Fruit fly (Drosophila melanogaster): ENCODE results near the gene CG43155.

The CG43155 gene

DNA sequence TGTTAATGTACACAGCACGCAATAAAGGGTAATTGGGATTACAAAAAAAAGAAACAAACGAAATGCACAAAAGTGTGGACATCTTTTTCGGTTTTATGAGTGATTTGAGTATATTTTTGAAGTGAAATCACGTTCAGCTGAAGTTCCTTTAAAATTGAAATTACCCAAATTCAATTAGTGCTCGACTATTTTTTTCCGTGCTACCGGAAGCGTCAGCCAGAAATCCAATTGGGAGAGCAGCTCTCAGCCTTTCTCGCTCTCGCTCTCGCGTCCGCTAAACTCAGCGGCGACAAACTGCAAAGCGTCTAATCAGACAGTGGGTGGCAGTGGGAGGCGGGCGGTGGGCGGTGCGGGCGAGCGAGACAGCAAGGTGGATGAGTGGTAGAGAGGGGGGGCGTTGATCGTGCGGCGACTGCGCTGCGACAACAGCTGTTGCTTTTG lies 36.3 kb upstream of the CG43155 start (continued):
- TF ChIP-seq peb (GFP tag; IDR thresholded peaks at IDR 0.05) (peak; percentile 53; the same call in 1 of the 2 replicates), pb (GFP tag; optimal IDR thresholded peaks at IDR 0.05) (peak; percentile 90), CG14860 (GFP tag; IDR thresholded peaks at IDR 0.05; ENCODE audit: partially characterized antibody) (no peak), CG11398 (GFP tag; optimal IDR thresholded peaks at IDR 0.05) (peak; percentile 85), kay (GFP tag; optimal IDR thresholded peaks at IDR 0.05) (peak; percentile 70), CG1792 (GFP tag; optimal IDR thresholded peaks at IDR 0.05) (peak; percentile 86), CG13424 (tag; optimal IDR thresholded peaks at IDR 0.05) (peak; percentile 89), ems (GFP tag; optimal IDR thresholded peaks at IDR 0.05) (peak; percentile 91), ATbp (GFP tag; optimal IDR thresholded peaks at IDR 0.05) (peak; percentile 83), Nf-YA (GFP tag; IDR thresholded peaks at IDR 0.05) (peak; percentile 80), CG13296 (GFP tag; optimal IDR thresholded peaks at IDR 0.05) (peak; percentile 89), CG4730 (GFP tag; IDR thresholded peaks at IDR 0.05) (peak; percentile 80), Dad (GFP tag; optimal IDR thresholded peaks at IDR 0.05) (peak; percentile 88), unc-4 (GFP tag; IDR thresholded peaks at IDR 0.05; ENCODE audit: partially characterized antibody) (no peak), lmd (GFP tag; IDR thresholded peaks at IDR 0.05) (peak; percentile 92), BtbVII (GFP tag; optimal IDR thresholded peaks at IDR 0.05) (peak; percentile 92), Max (GFP tag; optimal IDR thresholded peaks at IDR 0.05) (peak; percentile 83), CG3847 (GFP tag; IDR thresholded peaks at IDR 0.05) (peak; percentile 91), Tbp (GFP tag; optimal IDR thresholded peaks at IDR 0.05) (no peak), pum (GFP tag; optimal IDR thresholded peaks at IDR 0.05) (peak; percentile 70), CkIIα-i1 (GFP tag; IDR thresholded peaks at IDR 0.05) (peak; percentile 40; the same call in 1 of the 2 replicates), CG12236 (GFP tag; optimal IDR thresholded peaks at IDR 0.05) (peak; percentile 77), cg (GFP tag; optimal IDR thresholded peaks at IDR 0.05) (no peak), CG3281 (GFP tag; optimal IDR thresholded peaks at IDR 0.05) (peak; percentile 93), Hey (tag; optimal IDR thresholded peaks at IDR 0.05) (peak; percentile 58), repo (GFP tag; optimal IDR thresholded peaks at IDR 0.05) (peak; percentile 85), CG12299 (tag; optimal IDR thresholded peaks at IDR 0.05) (peak; percentile 78), Doc2 (GFP tag; IDR thresholded peaks at IDR 0.05) (0 out of 2 replicates have a peak, but pooled peaks have one; percentile 39), CG7271 (tag; optimal IDR thresholded peaks at IDR 0.05) (peak; percentile 18), fru (optimal IDR thresholded peaks at IDR 0.05) (no peak), CG14710 (tag; optimal IDR thresholded peaks at IDR 0.05) (peak; percentile 51), CG15073 (GFP tag; optimal IDR thresholded peaks at IDR 0.05) (peak; percentile 27), CG4617 (GFP tag; optimal IDR thresholded peaks at IDR 0.05; ENCODE audit: borderline replicate concordance) (peak; percentile 57), sug (tag; optimal IDR thresholded peaks at IDR 0.05) (peak; percentile 63), pros (GFP tag; optimal IDR thresholded peaks at IDR 0.05) (no peak), usp (GFP tag; optimal IDR thresholded peaks at IDR 0.05) (no peak), az2 (GFP tag; optimal IDR thresholded peaks at IDR 0.05) (peak; percentile 85), Ravus (GFP tag; IDR thresholded peaks at IDR 0.05) (peak; percentile 62), zen2 (GFP tag; IDR thresholded peaks at IDR 0.05; ENCODE audit: partially characterized antibody) (no peak), chif (GFP tag; optimal IDR thresholded peaks at IDR 0.05) (peak; percentile 83 to 91), NFAT (GFP tag; IDR thresholded peaks at IDR 0.05) (peak; percentile 82), chm (GFP tag; IDR thresholded peaks at IDR 0.05) (peak; percentile 87; the same call in 1 of the 2 replicates), knrl (GFP tag; IDR thresholded peaks at IDR 0.05; ENCODE audit: partially characterized antibody) (no peak), oc (tag; optimal IDR thresholded peaks at IDR 0.05) (peak; percentile 63), CG11695 (GFP tag; IDR thresholded peaks at IDR 0.05) (peak; percentile 91), esg (GFP tag; conservative IDR thresholded peaks at IDR 0.05) (peak; percentile 87), CG30431 (GFP tag; optimal IDR thresholded peaks at IDR 0.05) (peak; percentile 69), Ets65A (GFP tag) (peak; percentile 98), ara (GFP tag; IDR thresholded peaks at IDR 0.05) (peak; percentile 78), Atf6 (GFP tag; IDR thresholded peaks at IDR 0.05) (peak; percentile 92), Hr39 (optimal IDR thresholded peaks at IDR 0.05) (no peak), Blimp-1 (GFP tag; optimal IDR thresholded peaks at IDR 0.05) (peak; percentile 75)
